Worm (Caenorhabditis elegans) whole organism, L1 larva: Measurements from ENCODE around the gene metl-9.

ENCODE experiments used
- F16B12.6 ChIP-seq: fragments of 150-350 bp; optimal IDR thresholded peaks from 2 replicates; lab custom pipeline; 2014; ENCODE audit warnings: missing biosample characterization, missing genetic modification characterization
- aha-1 ChIP-seq: fragments of 150-350 bp; optimal IDR thresholded peaks from 2 replicates; lab custom pipeline; 2014; ENCODE audit warnings: missing biosample characterization, missing genetic modification characterization
- ceh-63 ChIP-seq: fragments of 200-800 bp; sonication (Bioruptor generic); optimal IDR thresholded peaks from 2 replicates; lab custom pipeline; 2018; ENCODE audit warnings: mild to moderate bottlenecking, missing genetic modification characterization, missing compliant biosample characterization
- dpl-1 ChIP-seq, 3 experiments: fragments of 150-350 bp in 2 of 3; sonication (generic microtip) in 1 of 3; optimal IDR thresholded peaks; 2 replicates each; lab custom pipeline; 2014 to 2017; ENCODE audit warnings: missing biosample characterization in 3 of 3, missing genetic modification characterization in 3 of 3, missing genetic modification reagents in 3 of 3
- dsc-1 ChIP-seq: sonication (generic microtip); optimal IDR thresholded peaks from 2 replicates; lab custom pipeline; 2016; ENCODE audit warnings: mild to moderate bottlenecking, missing genetic modification characterization, missing compliant biosample characterization
- efl-3 ChIP-seq: fragments of 200-800 bp; sonication (Bioruptor generic); optimal IDR thresholded peaks from 2 replicates; lab custom pipeline; 2018; ENCODE audit warnings: mild to moderate bottlenecking, missing genetic modification characterization, missing compliant biosample characterization
- elt-2 ChIP-seq: sonication (generic microtip); optimal IDR thresholded peaks from 2 replicates; lab custom pipeline; 2016; ENCODE audit warnings: missing genetic modification characterization, mild to moderate bottlenecking, inconsistent platforms, missing compliant biosample characterization, missing genetic modification reagents
- elt-3 ChIP-seq, 6 experiments: fragments of 150-350 bp in 1 of 6; sonication (generic microtip); optimal IDR thresholded peaks; 2 replicates each; lab custom pipeline; 2017 to 2018; ENCODE audit warnings: missing biosample characterization in 6 of 6, missing genetic modification characterization in 6 of 6, inconsistent platforms in 1 of 6
- ets-5 ChIP-seq: fragments of 200-800 bp; sonication (Bioruptor generic); IDR thresholded peaks from 2 replicates; pipeline ENCODE4 v1.3.6; 2022; ENCODE audit warnings: missing genetic modification characterization, missing compliant biosample characterization
- fkh-10 ChIP-seq: sonication (generic microtip); optimal IDR thresholded peaks from 2 replicates; lab custom pipeline; 2017; ENCODE audit warnings: missing biosample characterization, missing genetic modification reagents, missing genetic modification characterization
- fkh-8 ChIP-seq: sonication (generic microtip); optimal IDR thresholded peaks from 2 replicates; lab custom pipeline; 2016; ENCODE audit warnings: mild to moderate bottlenecking, missing genetic modification characterization, missing compliant biosample characterization
- fos-1 ChIP-seq: fragments of 150-350 bp; optimal IDR thresholded peaks from 2 replicates; lab custom pipeline; 2014; ENCODE audit warnings: missing biosample characterization, missing genetic modification characterization
- grh-1 ChIP-seq: fragments of 200-800 bp; sonication (Bioruptor generic); IDR thresholded peaks from 2 replicates; pipeline ENCODE4 v1.3.6; 2022; ENCODE audit warnings: missing genetic modification reagents, missing genetic modification characterization, missing compliant biosample characterization
- isw-1 ChIP-seq: fragments of 200-800 bp; sonication (Bioruptor generic); IDR thresholded peaks from 2 replicates; pipeline ENCODE4 v1.3.6; 2022; ENCODE audit warnings: missing genetic modification characterization, missing compliant biosample characterization
- lin-13 ChIP-seq: fragments of 150-350 bp; optimal IDR thresholded peaks from 2 replicates; lab custom pipeline; 2014; ENCODE audit warnings: missing biosample characterization, missing genetic modification reagents, missing genetic modification characterization
- lin-14 ChIP-seq: fragments of 200-800 bp; sonication (Bioruptor generic); optimal IDR thresholded peaks from 2 replicates; lab custom pipeline; 2018; ENCODE audit warnings: mild to moderate bottlenecking, missing genetic modification characterization, moderate library complexity, missing compliant biosample characterization
- lin-35 ChIP-seq, 2 experiments: fragments of 150-350 bp; optimal IDR thresholded peaks; 2 replicates each; lab custom pipeline; 2014; ENCODE audit warnings: missing biosample characterization in 2 of 2, missing genetic modification characterization in 2 of 2, missing genetic modification reagents in 2 of 2
- lin-39 ChIP-seq: fragments of 150-350 bp; optimal IDR thresholded peaks from 2 replicates; lab custom pipeline; 2014; ENCODE audit warnings: missing biosample characterization, missing genetic modification reagents, missing genetic modification characterization
- lsy-2 ChIP-seq, 2 experiments: fragments of 150-350 bp; optimal IDR thresholded peaks; 2 replicates each; lab custom pipeline; 2014; ENCODE audit warnings: missing biosample characterization in 2 of 2, missing genetic modification characterization in 2 of 2
- mab-9 ChIP-seq: fragments of 200-800 bp; sonication (Bioruptor generic); IDR thresholded peaks from 2 replicates; pipeline ENCODE4 v1.3.6; 2022; ENCODE audit warnings: missing genetic modification reagents, missing genetic modification characterization, missing compliant biosample characterization
- mef-2 ChIP-seq: fragments of 150-350 bp; optimal IDR thresholded peaks from 2 replicates; lab custom pipeline; 2014; ENCODE audit warnings: missing biosample characterization, missing genetic modification characterization
- nhr-11 ChIP-seq: fragments of 150-350 bp; optimal IDR thresholded peaks from 2 replicates; lab custom pipeline; 2014; ENCODE audit warnings: missing biosample characterization, missing genetic modification characterization
- nhr-71 ChIP-seq: sonication (generic microtip); optimal IDR thresholded peaks from 2 replicates; lab custom pipeline; 2016; ENCODE audit warnings: mild to moderate bottlenecking, missing genetic modification characterization, moderate library complexity, missing compliant biosample characterization
- nhr-76 ChIP-seq: sonication (generic microtip); optimal IDR thresholded peaks from 2 replicates; lab custom pipeline; 2017; ENCODE audit warnings: missing biosample characterization, missing genetic modification characterization
- nhr-77 ChIP-seq: fragments of 150-350 bp; optimal IDR thresholded peaks from 2 replicates; lab custom pipeline; 2014; ENCODE audit warnings: missing biosample characterization, missing genetic modification characterization
- nhr-85 ChIP-seq: sonication (generic microtip); peaks from one replicate; lab custom pipeline; 2016; ENCODE audit warnings: missing genetic modification characterization, inconsistent platforms, missing compliant biosample characterization
- pag-3 ChIP-seq: sonication (generic microtip); optimal IDR thresholded peaks from 2 replicates; lab custom pipeline; 2017; ENCODE audit warnings: missing genetic modification characterization, mild to moderate bottlenecking, missing compliant biosample characterization, antibody characterized with exemption, borderline replicate concordance; ENCODE audit not compliant: insufficient read depth
- pax-3 ChIP-seq: fragments of 200-800 bp; sonication (Bioruptor generic); optimal IDR thresholded peaks from 2 replicates; lab custom pipeline; 2018; ENCODE audit warnings: mild to moderate bottlenecking, missing genetic modification characterization, moderate library complexity, missing compliant biosample characterization
- rnt-1 ChIP-seq: sonication (generic microtip); optimal IDR thresholded peaks from 2 replicates; lab custom pipeline; 2016; ENCODE audit warnings: mild to moderate bottlenecking, missing genetic modification characterization, moderate library complexity, missing compliant biosample characterization
- skn-1 ChIP-seq: fragments of 150-350 bp; optimal IDR thresholded peaks from 2 replicates; lab custom pipeline; 2014; ENCODE audit warnings: missing biosample characterization, missing genetic modification characterization
- snpc-4 ChIP-seq: fragments of 150-350 bp; optimal IDR thresholded peaks from 2 replicates; lab custom pipeline; 2014; ENCODE audit warnings: missing biosample characterization, missing genetic modification characterization
- snu-23 ChIP-seq: sonication (generic microtip); optimal IDR thresholded peaks from 2 replicates; lab custom pipeline; 2016; ENCODE audit warnings: missing genetic modification characterization, missing compliant biosample characterization
- sox-4 ChIP-seq: sonication (generic microtip); optimal IDR thresholded peaks from 2 replicates; lab custom pipeline; 2016; ENCODE audit warnings: missing genetic modification characterization, missing compliant biosample characterization
- sup-37 ChIP-seq: fragments of 200-800 bp; sonication (Bioruptor generic); optimal IDR thresholded peaks from 2 replicates; lab custom pipeline; 2018; ENCODE audit warnings: mild to moderate bottlenecking, missing genetic modification characterization, missing compliant biosample characterization
- unc-62 ChIP-seq: fragments of 150-350 bp; optimal IDR thresholded peaks from 2 replicates; lab custom pipeline; 2014; ENCODE audit warnings: missing biosample characterization, missing genetic modification reagents, missing genetic modification characterization
- unc-86 ChIP-seq: sonication (generic microtip); optimal IDR thresholded peaks from 2 replicates; lab custom pipeline; 2016; ENCODE audit warnings: missing genetic modification characterization, missing compliant biosample characterization
- zip-4 ChIP-seq: fragments of 200-800 bp; sonication (Bioruptor generic); optimal IDR thresholded peaks from 2 replicates; lab custom pipeline; 2018; ENCODE audit warnings: mild to moderate bottlenecking, missing genetic modification characterization, moderate library complexity, missing compliant biosample characterization
- ztf-4 ChIP-seq: fragments of 150-350 bp; optimal IDR thresholded peaks from 2 replicates; lab custom pipeline; 2014; ENCODE audit warnings: missing biosample characterization, missing genetic modification characterization

The metl-9 gene

ce11 chrX:5202399-5202798 lies 23.4 kb upstream of the metl-9 start:
- TF ChIP-seq pax-3 (tag; lab: Kevin White, UChicago) (no peak), nhr-11 (tag; lab: Kevin White, UChicago) (no peak), elt-2 (peak; percentile 38), efl-3 (GFP tag; lab: Kevin White, UChicago) (no peak), isw-1 (no peak), nhr-76 (tag; lab: Kevin White, UChicago) (no peak)

ce11 chrX:5201860-5202259 lies 22.9 kb upstream of the metl-9 start:
- TF ChIP-seq unc-86 = no peak
- no peak for TF ChIP-seq ztf-4 (tag; lab: Kevin White, UChicago)
- no peak for TF ChIP-seq elt-3 (tag; optimal IDR thresholded peaks at IDR 0.05; lab: Kevin White, UChicago)
- TF ChIP-seq pag-3 = no peak
- TF ChIP-seq aha-1 = no peak
- no peak for TF ChIP-seq grh-1
- TF ChIP-seq snu-23 = no peak
- no peak for TF ChIP-seq mef-2
- TF ChIP-seq fkh-10 (GFP tag; lab: Kevin White, UChicago) = no peak
- no peak for TF ChIP-seq zip-4 (GFP tag; lab: Kevin White, UChicago)
- TF ChIP-seq sup-37 (GFP tag; lab: Kevin White, UChicago) = no peak
- no peak for TF ChIP-seq nhr-11 (tag; lab: Kevin White, UChicago)
- TF ChIP-seq efl-3 (GFP tag; lab: Kevin White, UChicago) = no peak
- no peak for TF ChIP-seq ceh-63 (GFP tag; lab: Kevin White, UChicago)
- no peak for TF ChIP-seq nhr-77 (tag; lab: Kevin White, UChicago)
- no peak for TF ChIP-seq nhr-76 (tag; lab: Kevin White, UChicago)
- TF ChIP-seq lin-35 (GFP tag; optimal IDR thresholded peaks at IDR 0.05; lab: Kevin White, UChicago) = no peak
- no peak for TF ChIP-seq dpl-1 (GFP tag; optimal IDR thresholded peaks at IDR 0.05; lab: Kevin White, UChicago)
- TF ChIP-seq fos-1 (tag; lab: Kevin White, UChicago) = no peak
- no peak for TF ChIP-seq ets-5

- TF ChIP-seq snpc-4 (no peak), sox-4 (tag; lab: Kevin White, UChicago) (no peak), mab-9 (GFP tag; lab: Robert Waterston, UW) (no peak), skn-1 (tag; lab: Kevin White, UChicago) (no peak), nhr-71 (tag; lab: Kevin White, UChicago) (peak; percentile 25), lsy-2 (tag; optimal IDR thresholded peaks at IDR 0.05; lab: Kevin White, UChicago) (no peak), dpl-1 (GFP tag; optimal IDR thresholded peaks at IDR 0.05; lab: Kevin White, UChicago) (no peak), lin-14 (peak; percentile 48), isw-1 (no peak), dsc-1 (no peak), lin-35 (GFP tag; optimal IDR thresholded peaks at IDR 0.05; lab: Kevin White, UChicago) (no peak), F16B12.6 (tag; lab: Kevin White, UChicago) (no peak), nhr-85 (tag; lab: Kevin White, UChicago) (peak; percentile 56), efl-3 (GFP tag; lab: Kevin White, UChicago) (no peak), snu-23 (no peak), fos-1 (tag; lab: Kevin White, UChicago) (no peak), fkh-8 (tag; lab: Kevin White, UChicago) (no peak), rnt-1 (tag; lab: Kevin White, UChicago) (peak; percentile 40), lin-13 (GFP tag; lab: Kevin White, UChicago) (no peak), unc-62 (GFP tag; lab: Kevin White, UChicago) (no peak), lin-39 (tag; lab: Kevin White, UChicago) (no peak)
Measured at ce11 chrX:5199825-5200373, 20.9 kb upstream of the metl-9 start.
